Worm (Caenorhabditis elegans) whole organism, L4/young adult: ENCODE data around the gene era-1.

Experiments used
- W03F9.2 ChIP-seq: fragments of 150-350 bp; optimal IDR thresholded peaks from 2 replicates; lab custom pipeline; 2014; ENCODE audit warnings: missing biosample characterization, missing genetic modification characterization
- dao-5 ChIP-seq: sonication (generic microtip); optimal IDR thresholded peaks from 2 replicates; lab custom pipeline; 2016; ENCODE audit warnings: missing genotype, missing genetic modification characterization, moderate library complexity, missing compliant biosample characterization
- him-1 ChIP-seq: sonication (generic microtip); optimal IDR thresholded peaks from 2 replicates; lab custom pipeline; 2016; ENCODE audit warnings: missing genotype, missing genetic modification reagents, missing genetic modification characterization, missing compliant biosample characterization

ce11 chrV:6751493-6752100 is 48.7 kb downstream of the era-1 start:
- no peak for TF ChIP-seq him-1 (tag; lab: Kevin White, UChicago)
- no peak for TF ChIP-seq W03F9.2 (tag; lab: Kevin White, UChicago)
- no peak for TF ChIP-seq dao-5 (tag; lab: Kevin White, UChicago)
